Worm (Caenorhabditis elegans) whole organism, L4 larva: ENCODE data around the gene C35B1.8.
A peak's percentile ranks its signal among the peaks of the same experiment; 100 is the strongest.

ENCODE experiments used
- F10B5.3 ChIP-seq: sonication (generic microtip); optimal IDR thresholded peaks from 2 replicates; lab custom pipeline; 2016; ENCODE audit warnings: mild to moderate bottlenecking, missing genetic modification characterization, missing compliant biosample characterization
- F44E2.7 ChIP-seq: fragments of 200-800 bp; sonication (Bioruptor generic); IDR thresholded peaks from 2 replicates; pipeline ENCODE4 v2.1.2; 2022; ENCODE audit warnings: missing genetic modification characterization, missing compliant biosample characterization
- T20F7.1 ChIP-seq: fragments of 200-800 bp; sonication (Bioruptor generic); optimal IDR thresholded peaks from 2 replicates; lab custom pipeline; 2018; ENCODE audit warnings: mild to moderate bottlenecking, missing genetic modification characterization, missing compliant biosample characterization
- Y48G9A.11 ChIP-seq: fragments of 200-800 bp; sonication (Bioruptor generic); IDR thresholded peaks from 2 replicates; pipeline ENCODE4 v1.3.6; 2022; ENCODE audit warnings: missing genetic modification reagents, missing genetic modification characterization, missing compliant biosample characterization
- Y5F2A.4 ChIP-seq: fragments of 200-800 bp; sonication (Bioruptor generic); optimal IDR thresholded peaks from 2 replicates; lab custom pipeline; 2018; ENCODE audit warnings: mild to moderate bottlenecking, missing genetic modification characterization, missing compliant biosample characterization
- aly-2 ChIP-seq: sonication (generic microtip); optimal IDR thresholded peaks from 2 replicates; lab custom pipeline; 2018; ENCODE audit warnings: missing biosample characterization, missing genetic modification characterization
- arid-1 ChIP-seq: fragments of 200-800 bp; sonication (Bioruptor generic); conservative IDR thresholded peaks from 2 replicates; pipeline ENCODE4 v1.3.6; 2022; ENCODE audit warnings: missing genetic modification reagents, missing genetic modification characterization, missing compliant biosample characterization
- attf-4 ChIP-seq: sonication (generic microtip); optimal IDR thresholded peaks from 3 replicates; lab custom pipeline; 2017; ENCODE audit warnings: missing biosample characterization, missing genetic modification characterization
- ceh-28 ChIP-seq: fragments of 150-350 bp; optimal IDR thresholded peaks from 2 replicates; lab custom pipeline; 2014; ENCODE audit warnings: missing biosample characterization, missing genetic modification reagents, missing genetic modification characterization
- ces-1 ChIP-seq: fragments of 150-350 bp; sonication (generic microtip); optimal IDR thresholded peaks from 4 replicates; lab custom pipeline; 2014; ENCODE audit warnings: missing biosample characterization, missing genetic modification reagents, missing genetic modification characterization
- daf-8 ChIP-seq: fragments of 200-800 bp; sonication (Bioruptor generic); IDR thresholded peaks from 2 replicates; pipeline ENCODE4 v1.3.6; 2022; ENCODE audit warnings: missing genetic modification characterization, missing compliant biosample characterization
- dmd-9 ChIP-seq: fragments of 200-800 bp; sonication (Bioruptor generic); IDR thresholded peaks from 2 replicates; pipeline ENCODE4 v1.3.6; 2022; ENCODE audit warnings: missing genetic modification reagents, missing genetic modification characterization, missing compliant biosample characterization
- dpl-1 ChIP-seq: fragments of 150-350 bp; optimal IDR thresholded peaks from 2 replicates; lab custom pipeline; 2014; ENCODE audit warnings: missing biosample characterization, missing genetic modification reagents, missing genetic modification characterization
- fkh-10 ChIP-seq: fragments of 150-350 bp; optimal IDR thresholded peaks from 2 replicates; lab custom pipeline; 2014; ENCODE audit warnings: missing biosample characterization, missing genetic modification reagents, missing genetic modification characterization
- fos-1 ChIP-seq: fragments of 150-350 bp; optimal IDR thresholded peaks from 2 replicates; lab custom pipeline; 2014; ENCODE audit warnings: missing biosample characterization, missing genetic modification characterization
- hlh-11 ChIP-seq: fragments of 200-800 bp; sonication (Bioruptor generic); optimal IDR thresholded peaks from 2 replicates; lab custom pipeline; 2018; ENCODE audit warnings: mild to moderate bottlenecking, missing genetic modification characterization, missing compliant biosample characterization
- hlh-30 ChIP-seq: sonication (generic microtip); optimal IDR thresholded peaks from 2 replicates; lab custom pipeline; 2017; ENCODE audit warnings: antibody characterized with exemption, mild to moderate bottlenecking, missing genetic modification characterization, missing compliant biosample characterization; ENCODE audit not compliant: insufficient read depth
- hmg-1.1 ChIP-seq: fragments of 200-800 bp; sonication (Bioruptor generic); IDR thresholded peaks from 2 replicates; pipeline ENCODE4 v1.3.6; 2022; ENCODE audit warnings: missing genetic modification reagents, missing genetic modification characterization, missing compliant biosample characterization
- jun-1 ChIP-seq: fragments of 150-350 bp; optimal IDR thresholded peaks from 2 replicates; lab custom pipeline; 2014; ENCODE audit warnings: missing biosample characterization, missing genetic modification reagents, missing genetic modification characterization
- lim-7 ChIP-seq: fragments of 200-800 bp; sonication (Bioruptor generic); IDR thresholded peaks from 2 replicates; pipeline ENCODE4 v1.3.6; 2022; ENCODE audit warnings: missing genetic modification characterization, missing compliant biosample characterization
- lin-1 ChIP-seq: fragments of 200-800 bp; sonication (Bioruptor generic); IDR thresholded peaks from 2 replicates; pipeline ENCODE4 v1.3.6; 2022; ENCODE audit warnings: missing genetic modification reagents, missing genetic modification characterization, missing compliant biosample characterization
- lin-15B ChIP-seq: fragments of 150-350 bp; sonication (generic microtip); optimal IDR thresholded peaks from 3 replicates; lab custom pipeline; 2014; ENCODE audit warnings: missing biosample characterization, missing genetic modification characterization
- lir-3 ChIP-seq: sonication (generic microtip); optimal IDR thresholded peaks from 2 replicates; lab custom pipeline; 2016; ENCODE audit warnings: mild to moderate bottlenecking, missing genetic modification characterization, missing compliant biosample characterization
- madf-5 ChIP-seq, 2 experiments: fragments of 200-800 bp; sonication (Bioruptor generic); IDR thresholded peaks; 2 replicates each; pipeline ENCODE4 v1.3.6; 2022; ENCODE audit warnings: missing compliant biosample characterization in 2 of 2, missing genetic modification characterization in 2 of 2
- mdt-29 ChIP-seq: fragments of 200-800 bp; sonication (Bioruptor generic); IDR thresholded peaks from 2 replicates; pipeline ENCODE4 v1.3.6; 2022; ENCODE audit warnings: missing genetic modification reagents, missing genetic modification characterization, missing compliant biosample characterization
- mxl-3 ChIP-seq: fragments of 200-800 bp; sonication (Bioruptor generic); optimal IDR thresholded peaks from 2 replicates; lab custom pipeline; 2018; ENCODE audit warnings: mild to moderate bottlenecking, missing genetic modification characterization, missing compliant biosample characterization
- nhr-10 ChIP-seq: fragments of 150-350 bp; optimal IDR thresholded peaks from 2 replicates; lab custom pipeline; 2014; ENCODE audit warnings: missing biosample characterization, missing genetic modification characterization
- nhr-11 ChIP-seq: fragments of 150-350 bp; optimal IDR thresholded peaks from 2 replicates; lab custom pipeline; 2014; ENCODE audit warnings: missing biosample characterization, missing genetic modification characterization
- nhr-237 ChIP-seq: sonication (generic microtip); optimal IDR thresholded peaks from 2 replicates; lab custom pipeline; 2017; ENCODE audit warnings: missing biosample characterization, missing genetic modification characterization
- nhr-25 ChIP-seq: sonication (generic microtip); optimal IDR thresholded peaks from 2 replicates; lab custom pipeline; 2017; ENCODE audit warnings: missing genetic modification characterization, mild to moderate bottlenecking, missing compliant biosample characterization, antibody characterized with exemption, moderate library complexity, borderline replicate concordance; ENCODE audit not compliant: insufficient read depth
- nhr-28 ChIP-seq: fragments of 150-350 bp; optimal IDR thresholded peaks from 2 replicates; lab custom pipeline; 2014; ENCODE audit warnings: missing biosample characterization, missing genetic modification characterization
- nhr-42 ChIP-seq: fragments of 200-800 bp; sonication (Bioruptor generic); IDR thresholded peaks from 2 replicates; pipeline ENCODE4 v1.3.6; 2022; ENCODE audit warnings: missing genetic modification characterization, missing compliant biosample characterization
- nhr-48 ChIP-seq: sonication (generic microtip); optimal IDR thresholded peaks from 2 replicates; lab custom pipeline; 2016; ENCODE audit warnings: mild to moderate bottlenecking, missing genetic modification characterization, missing compliant biosample characterization
- nhr-6 ChIP-seq: fragments of 150-350 bp; optimal IDR thresholded peaks from 2 replicates; lab custom pipeline; 2014; ENCODE audit warnings: missing biosample characterization, missing genetic modification characterization
- pha-4 ChIP-seq, 2 experiments: fragments of 150-350 bp in 1 of 2; fragments of 200-800 bp in 1 of 2; sonication (Bioruptor generic) in 1 of 2; IDR thresholded peaks in 1 of 2; optimal IDR thresholded peaks in 1 of 2; 2 replicates each; pipeline versions ENCODE4 v1.3.6 to Lab custom; 2014 to 2022; ENCODE audit warnings: missing genetic modification characterization in 2 of 2, missing genetic modification reagents in 2 of 2, missing biosample characterization in 1 of 2, missing compliant biosample characterization in 1 of 2
- php-3 ChIP-seq: fragments of 200-800 bp; sonication (Bioruptor generic); IDR thresholded peaks from 2 replicates; pipeline ENCODE4 v1.3.6; 2022; ENCODE audit warnings: missing genetic modification reagents, missing genetic modification characterization, missing compliant biosample characterization
- rbr-2 ChIP-seq: sonication (generic microtip); optimal IDR thresholded peaks from 2 replicates; lab custom pipeline; 2016; ENCODE audit warnings: missing genotype, missing genetic modification characterization, missing compliant biosample characterization
- saeg-2 ChIP-seq: fragments of 200-800 bp; sonication (Bioruptor generic); IDR thresholded peaks from 2 replicates; pipeline ENCODE4 v1.3.6; 2022; ENCODE audit warnings: missing genetic modification reagents, missing genetic modification characterization, missing compliant biosample characterization
- sdz-12 ChIP-seq: fragments of 200-800 bp; sonication (Bioruptor generic); optimal IDR thresholded peaks from 2 replicates; lab custom pipeline; 2018; ENCODE audit warnings: mild to moderate bottlenecking, missing genetic modification characterization, missing compliant biosample characterization
- skn-1 ChIP-seq: fragments of 150-350 bp; optimal IDR thresholded peaks from 2 replicates; lab custom pipeline; 2014; ENCODE audit warnings: missing biosample characterization, missing genetic modification characterization
- snpc-1.2 ChIP-seq: fragments of 200-800 bp; sonication (Bioruptor generic); IDR thresholded peaks from 2 replicates; pipeline ENCODE4 v1.3.6; 2022; ENCODE audit warnings: missing genetic modification reagents, missing genetic modification characterization, missing compliant biosample characterization
- spr-1 ChIP-seq: sonication (generic microtip); optimal IDR thresholded peaks from 2 replicates; lab custom pipeline; 2016; ENCODE audit warnings: mild to moderate bottlenecking, missing genetic modification characterization, missing compliant biosample characterization
- spr-3 ChIP-seq: fragments of 200-800 bp; sonication (Bioruptor generic); optimal IDR thresholded peaks from 2 replicates; lab custom pipeline; 2018; ENCODE audit warnings: mild to moderate bottlenecking, missing genetic modification characterization, missing compliant biosample characterization
- tag-97 ChIP-seq: fragments of 200-800 bp; sonication (Bioruptor generic); IDR thresholded peaks from 2 replicates; pipeline ENCODE4 v1.3.6; 2022; ENCODE audit warnings: missing genetic modification characterization, missing compliant biosample characterization
- tra-1 ChIP-seq: fragments of 200-800 bp; sonication (Bioruptor generic); IDR thresholded peaks from 2 replicates; pipeline ENCODE4 v1.3.6; 2022; ENCODE audit warnings: missing genetic modification reagents, missing genetic modification characterization, missing compliant biosample characterization
- unc-130 ChIP-seq: sonication (generic microtip); optimal IDR thresholded peaks from 2 replicates; lab custom pipeline; 2016; ENCODE audit warnings: missing genetic modification reagents, missing genetic modification characterization, missing compliant biosample characterization
- unc-39 ChIP-seq: sonication (generic microtip); optimal IDR thresholded peaks from 2 replicates; lab custom pipeline; 2017; ENCODE audit warnings: missing biosample characterization, missing genetic modification characterization
- unc-62 ChIP-seq, 3 experiments: fragments of 150-350 bp in 1 of 3; sonication (generic microtip); optimal IDR thresholded peaks in 2 of 3; peaks in 1 of 3; 1 replicate in 1 of 3; 2 replicates in 2 of 3; lab custom pipeline; 2014 to 2017; ENCODE audit warnings: missing biosample characterization in 3 of 3, missing genetic modification characterization in 3 of 3, missing genetic modification reagents in 3 of 3, missing genotype in 1 of 3
- zag-1 ChIP-seq: fragments of 150-350 bp; optimal IDR thresholded peaks from 2 replicates; lab custom pipeline; 2014; ENCODE audit warnings: missing biosample characterization, missing genetic modification characterization
- zip-11 ChIP-seq: fragments of 200-800 bp; sonication (Bioruptor generic); IDR thresholded peaks from 2 replicates; pipeline ENCODE4 v1.3.6; 2022; ENCODE audit warnings: missing genetic modification characterization, missing compliant biosample characterization
- ztf-11 ChIP-seq: fragments of 150-350 bp; optimal IDR thresholded peaks from 2 replicates; lab custom pipeline; 2014; ENCODE audit warnings: missing biosample characterization, missing genetic modification characterization
- ztf-7 ChIP-seq: fragments of 150-350 bp; optimal IDR thresholded peaks from 2 replicates; lab custom pipeline; 2014; ENCODE audit warnings: missing biosample characterization, missing genetic modification characterization

C35B1.8 gene

DNA sequence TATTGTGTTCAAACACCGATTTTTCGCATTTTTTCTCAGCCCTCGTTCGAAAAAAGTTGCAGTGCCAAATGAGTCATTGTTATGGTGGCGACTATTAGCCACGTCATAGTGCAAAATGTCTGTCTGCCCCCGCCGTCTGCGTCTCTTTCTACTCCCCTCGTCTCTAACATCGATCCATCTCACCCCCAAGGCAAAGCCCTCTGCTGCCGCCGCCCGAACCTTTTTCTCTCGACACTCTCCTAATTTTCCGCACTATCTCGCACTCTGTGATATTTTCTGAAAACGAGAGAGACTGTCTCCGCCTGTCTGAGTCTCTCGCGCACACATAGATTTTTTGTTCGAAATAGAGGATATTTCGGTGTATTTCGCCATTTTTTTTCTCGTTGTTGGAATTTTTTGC, 14.3 kb upstream of the C35B1.8 start (continued):
- TF ChIP-seq tag-97 (GFP tag; lab: Robert Waterston, UW) (no peak), fos-1 (no peak), lin-15B (tag; lab: Kevin White, UChicago) (no peak), nhr-237 (tag; lab: Kevin White, UChicago) (no peak), daf-8 (no peak), nhr-28 (tag; lab: Kevin White, UChicago) (peak; percentile 56), php-3 (GFP tag; lab: Robert Waterston, UW) (no peak), unc-62 (GFP tag; optimal IDR thresholded peaks at IDR 0.05 in 1 of 2; lab: Kevin White, UChicago) (no peak), unc-62 (tag; optimal IDR thresholded peaks at IDR 0.05; lab: Kevin White, UChicago) (no peak), tra-1 (GFP tag; lab: Robert Waterston, UW) (peak; percentile 62; the same call in 1 of the 2 replicates), nhr-25 (no peak), T20F7.1 (GFP tag; lab: Kevin White, UChicago) (no peak), unc-130 (GFP tag; lab: Kevin White, UChicago) (no peak), hmg-1.1 (GFP tag; lab: Robert Waterston, UW) (peak; percentile 92), Y5F2A.4 (no peak), pha-4 (GFP tag; IDR thresholded peaks at IDR 0.05; lab: Robert Waterston, UW) (peak; percentile 72), pha-4 (tag; optimal IDR thresholded peaks at IDR 0.05; lab: Kevin White, UChicago) (no peak), zip-11 (GFP tag; lab: Robert Waterston, UW) (no peak), aly-2 (no peak), nhr-10 (tag; lab: Kevin White, UChicago) (no peak), lir-3 (tag; lab: Kevin White, UChicago) (no peak), dpl-1 (peak; percentile 52), attf-4 (tag; lab: Kevin White, UChicago) (no peak), ceh-28 (tag; lab: Kevin White, UChicago) (peak; percentile 62), F10B5.3 (tag; lab: Kevin White, UChicago) (no peak), lin-1 (GFP tag; lab: Robert Waterston, UW) (no peak), mdt-29 (GFP tag; lab: Robert Waterston, UW) (no peak), snpc-1.2 (GFP tag; lab: Robert Waterston, UW) (no peak), unc-39 (tag; lab: Kevin White, UChicago) (no peak), Y48G9A.11 (GFP tag; lab: Robert Waterston, UW) (no peak), spr-1 (tag; lab: Kevin White, UChicago) (peak; percentile 5), rbr-2 (peak; percentile 79), jun-1 (tag; lab: Kevin White, UChicago) (no peak), fkh-10 (GFP tag; lab: Kevin White, UChicago) (no peak), saeg-2 (GFP tag; lab: Robert Waterston, UW) (no peak), nhr-6 (tag; lab: Kevin White, UChicago) (peak; percentile 18), lim-7 (GFP tag; lab: Robert Waterston, UW) (no peak), hlh-11 (tag; lab: Kevin White, UChicago) (peak; percentile 90), mxl-3 (no peak), zag-1 (tag; lab: Kevin White, UChicago) (no peak), nhr-11 (tag; lab: Kevin White, UChicago) (peak; percentile 10), ces-1 (GFP tag; lab: Kevin White, UChicago) (no peak), arid-1 (GFP tag; lab: Robert Waterston, UW) (no peak; the same call in 1 of the 2 replicates), hlh-30 (peak; percentile 64), spr-3 (GFP tag; lab: Kevin White, UChicago) (no peak), skn-1 (tag; lab: Kevin White, UChicago) (no peak), ztf-11 (no peak), nhr-48 (tag; lab: Kevin White, UChicago) (peak; percentile 68), nhr-42 (GFP tag; lab: Robert Waterston, UW) (no peak), sdz-12 (GFP tag; lab: Kevin White, UChicago) (no peak), dmd-9 (GFP tag; lab: Robert Waterston, UW) (no peak), ztf-7 (tag; lab: Kevin White, UChicago) (no peak), F44E2.7 (GFP tag; lab: Robert Waterston, UW) (no peak), madf-5 (GFP tag; IDR thresholded peaks at IDR 0.05; lab: Robert Waterston, UW) (no peak)
